Worm (Caenorhabditis elegans): ENCODE results near the gene uvs-1.

The uvs-1 gene

DNA sequence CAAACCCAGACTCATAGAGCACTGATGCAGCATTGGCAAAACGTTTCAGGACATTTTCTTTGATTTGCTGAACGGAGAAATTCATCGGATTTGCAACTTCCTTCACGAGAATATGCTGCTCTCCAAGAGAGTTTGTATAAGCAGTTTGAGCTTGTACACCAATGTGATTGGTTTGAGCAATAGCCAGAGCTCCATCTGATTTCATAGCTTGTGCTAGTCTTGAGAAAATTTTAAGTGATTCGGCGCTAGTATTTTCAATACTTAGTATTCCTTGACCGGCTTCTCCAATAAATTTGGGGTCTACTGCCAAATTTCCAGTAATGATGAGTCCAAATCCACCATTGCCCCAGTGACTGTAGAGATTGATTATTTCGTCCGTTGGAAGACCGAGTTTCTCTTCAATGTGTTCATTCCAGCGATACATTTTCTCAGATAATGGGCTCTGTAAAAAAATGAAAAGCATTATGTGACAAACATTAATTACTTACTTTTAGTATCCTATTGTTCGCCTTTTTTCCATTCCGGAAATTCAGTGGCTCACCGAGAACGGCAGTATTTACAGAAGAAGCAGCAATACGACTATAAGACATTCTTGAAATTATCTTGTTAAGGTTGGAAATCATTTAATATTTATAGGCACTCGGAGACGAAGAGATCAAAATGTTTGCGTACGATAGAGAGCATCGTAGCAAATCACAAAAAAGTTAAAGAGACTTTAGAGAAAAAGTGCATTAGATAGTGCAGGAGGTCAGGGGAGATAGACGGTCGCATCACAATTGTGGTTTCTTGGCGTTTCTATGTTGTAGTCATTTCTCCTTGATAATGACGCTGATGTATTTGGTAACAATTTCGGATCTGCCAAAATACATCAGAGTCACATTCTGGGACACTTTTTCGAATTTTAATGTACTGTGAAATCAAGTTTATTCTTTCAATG lies 5.6 kb upstream of the uvs-1 start, which contains the start of gene ZK742.3:
Gene ZK742.3, minus strand, starts transcription at position 593 of the 937 bp plus-strand sequence.
- no peak for TF ChIP-seq lsy-2 (tag; optimal IDR thresholded peaks at IDR 0.05)

DNA sequence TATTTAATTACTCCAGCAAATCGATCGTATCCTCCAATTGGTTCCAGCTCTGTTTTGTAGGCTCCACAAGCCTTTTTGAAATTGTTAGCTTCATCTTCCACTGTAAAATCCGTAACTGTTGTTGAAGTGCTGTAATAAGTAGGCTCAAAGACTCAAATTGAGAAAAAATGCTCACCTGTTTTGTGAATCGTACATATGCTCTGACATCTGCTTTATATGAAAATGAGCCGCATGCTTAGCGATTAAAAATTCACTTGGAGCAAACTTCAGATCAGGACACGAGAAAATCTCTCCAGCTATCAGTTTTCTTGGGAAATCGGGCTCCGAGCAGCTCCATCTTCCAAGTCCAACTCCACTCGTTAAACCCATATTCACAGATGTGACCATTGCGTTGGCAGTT lies 4.4 kb upstream of the uvs-1 start:
- TF ChIP-seq lin-32 (GFP tag; optimal IDR thresholded peaks at IDR 0.05), result no peak
- no peak for TF ChIP-seq tbx-8 (GFP tag; optimal IDR thresholded peaks at IDR 0.05)
- TF ChIP-seq sem-2 (GFP tag; optimal IDR thresholded peaks at IDR 0.05), result no peak
- no peak for TF ChIP-seq ces-1 (GFP tag; optimal IDR thresholded peaks at IDR 0.05)
- TF ChIP-seq mab-5 (tag; optimal IDR thresholded peaks at IDR 0.05), result no peak
- TF ChIP-seq unc-62 (GFP tag; optimal IDR thresholded peaks at IDR 0.05), result no peak
- TF ChIP-seq elt-1 (tag; optimal IDR thresholded peaks at IDR 0.05; ENCODE audit: borderline replicate concordance, insufficient read depth), result no peak
- no peak for TF ChIP-seq lin-13 (tag; optimal IDR thresholded peaks at IDR 0.05)
- no peak for TF ChIP-seq pha-4 (tag; optimal IDR thresholded peaks at IDR 0.05)
- no peak for TF ChIP-seq drap-1 (GFP tag; optimal IDR thresholded peaks at IDR 0.05)
- TF ChIP-seq ceh-39 (tag; optimal IDR thresholded peaks at IDR 0.05), result no peak
- no peak for TF ChIP-seq unc-39 (tag; optimal IDR thresholded peaks at IDR 0.05)
- no peak for TF ChIP-seq unc-120 (tag; optimal IDR thresholded peaks at IDR 0.05; ENCODE audit: poor library complexity, severe bottlenecking)
- no peak for TF ChIP-seq cnd-1 (tag; optimal IDR thresholded peaks at IDR 0.05)
- no peak for TF ChIP-seq lsy-2 (tag; optimal IDR thresholded peaks at IDR 0.05)
- no peak for TF ChIP-seq mls-2 (tag; optimal IDR thresholded peaks at IDR 0.05)
- no peak for TF ChIP-seq hlh-1 (tag; optimal IDR thresholded peaks at IDR 0.05)

DNA sequence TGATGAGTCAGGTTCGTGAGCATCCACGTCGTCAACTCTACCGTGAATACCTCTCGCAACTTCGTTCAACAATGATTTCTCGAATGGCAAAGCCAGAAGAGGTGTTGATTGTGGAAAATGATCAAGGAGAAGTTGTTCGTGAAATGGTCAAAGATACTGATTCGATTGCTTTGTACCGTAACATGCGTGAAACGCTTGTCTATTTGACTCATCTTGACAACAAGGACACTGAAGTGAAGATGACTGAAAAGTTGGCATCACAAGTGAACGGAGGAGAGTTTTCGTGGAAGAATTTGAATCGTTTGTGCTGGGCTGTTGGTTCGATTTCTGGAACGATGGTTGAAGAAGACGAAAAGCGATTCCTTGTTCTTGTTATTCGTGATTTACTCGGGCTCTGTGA lies 2.6 kb upstream of the uvs-1 start:
- TF ChIP-seq hlh-1 (tag; optimal IDR thresholded peaks at IDR 0.05) (no peak), ztf-11 (tag; optimal IDR thresholded peaks at IDR 0.05) (no peak), bed-3 (GFP tag; optimal IDR thresholded peaks at IDR 0.05) (no peak), zip-8 (tag; optimal IDR thresholded peaks at IDR 0.05) (no peak), ceh-83 (GFP tag; optimal IDR thresholded peaks at IDR 0.05) (no peak)

DNA sequence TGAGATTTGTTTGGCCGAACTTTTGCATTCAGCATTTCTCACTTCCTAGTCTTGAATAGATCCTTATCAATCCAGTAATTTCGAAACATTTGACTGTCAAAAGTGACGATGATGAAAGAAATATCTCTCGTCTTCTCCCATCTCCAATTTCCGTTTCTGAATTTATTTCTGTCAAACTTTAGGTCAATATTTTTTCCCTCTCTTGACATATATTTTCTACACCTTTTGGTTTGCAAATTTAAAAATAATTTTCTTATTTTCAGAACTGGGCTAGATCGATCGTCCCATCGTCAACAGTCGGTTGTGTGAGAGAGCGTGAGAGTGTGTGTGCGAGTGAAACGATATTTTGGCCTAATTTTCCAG lies 774 bp upstream of the uvs-1 start, which contains the start of gene xpo-1:
Gene xpo-1, plus strand, starts transcription at position 264 of the 363 bp plus-strand sequence.
- TF ChIP-seq ztf-11 (tag; optimal IDR thresholded peaks at IDR 0.05), result no peak
- TF ChIP-seq nhr-237 (tag; optimal IDR thresholded peaks at IDR 0.05), result no peak
- no peak for TF ChIP-seq tbx-8 (GFP tag; optimal IDR thresholded peaks at IDR 0.05)
- no peak for TF ChIP-seq sptf-1 (tag; optimal IDR thresholded peaks at IDR 0.05)
- TF ChIP-seq nhr-2 (tag; optimal IDR thresholded peaks at IDR 0.05), result no peak
- no peak for TF ChIP-seq ham-2 (GFP tag; optimal IDR thresholded peaks at IDR 0.05)
- TF ChIP-seq ceh-43 (GFP tag; optimal IDR thresholded peaks at IDR 0.05), result no peak
- no peak for TF ChIP-seq lsy-2 (tag; optimal IDR thresholded peaks at IDR 0.05)
- TF ChIP-seq nhr-76 (tag; optimal IDR thresholded peaks at IDR 0.05), result no peak
- no peak for TF ChIP-seq sem-2 (GFP tag; optimal IDR thresholded peaks at IDR 0.05)
- TF ChIP-seq nhr-12 (tag; optimal IDR thresholded peaks at IDR 0.05), result no peak
- TF ChIP-seq zip-8 (tag; optimal IDR thresholded peaks at IDR 0.05), result no peak
- no peak for TF ChIP-seq mep-1 (tag; optimal IDR thresholded peaks at IDR 0.05)
- no peak for TF ChIP-seq lin-32 (GFP tag; optimal IDR thresholded peaks at IDR 0.05)
- TF ChIP-seq elt-1 (tag; optimal IDR thresholded peaks at IDR 0.05; ENCODE audit: borderline replicate concordance, insufficient read depth), result no peak
- TF ChIP-seq blmp-1 (tag; optimal IDR thresholded peaks at IDR 0.05), result no peak
- no peak for TF ChIP-seq unc-62 (GFP tag; optimal IDR thresholded peaks at IDR 0.05)

DNA sequence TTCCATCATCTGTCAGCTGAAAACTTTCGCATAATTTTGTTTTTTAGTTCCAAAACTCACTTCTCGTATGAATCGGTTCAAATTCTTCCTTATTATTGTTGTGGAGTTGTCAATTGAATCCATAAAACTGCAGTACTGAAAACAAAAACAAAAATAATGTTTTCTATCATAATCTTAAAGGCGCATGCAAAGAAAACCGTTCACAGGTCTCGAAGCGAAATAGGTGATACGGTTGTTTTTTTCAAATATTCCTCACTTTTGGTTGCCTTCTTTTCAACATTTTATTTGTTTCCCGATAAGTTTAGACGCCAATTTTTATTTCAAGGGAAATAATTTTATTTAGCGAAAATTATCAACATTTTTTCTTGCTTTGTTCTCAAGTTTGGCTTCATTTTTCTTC lies 445 bp downstream of the uvs-1 start:
- TF ChIP-seq elt-1 (tag; optimal IDR thresholded peaks at IDR 0.05; ENCODE audit: borderline replicate concordance, insufficient read depth) (no peak), lin-32 (GFP tag; optimal IDR thresholded peaks at IDR 0.05) (no peak)
